Worm (Caenorhabditis elegans): Measurements from ENCODE around the gene F54D10.4.
"Not testable (repeated sequence)": the region's sequence is repeated elsewhere in the genome, so short reads cannot be mapped to it uniquely, and the experiment has no call there.

F54D10.4 gene

DNA sequence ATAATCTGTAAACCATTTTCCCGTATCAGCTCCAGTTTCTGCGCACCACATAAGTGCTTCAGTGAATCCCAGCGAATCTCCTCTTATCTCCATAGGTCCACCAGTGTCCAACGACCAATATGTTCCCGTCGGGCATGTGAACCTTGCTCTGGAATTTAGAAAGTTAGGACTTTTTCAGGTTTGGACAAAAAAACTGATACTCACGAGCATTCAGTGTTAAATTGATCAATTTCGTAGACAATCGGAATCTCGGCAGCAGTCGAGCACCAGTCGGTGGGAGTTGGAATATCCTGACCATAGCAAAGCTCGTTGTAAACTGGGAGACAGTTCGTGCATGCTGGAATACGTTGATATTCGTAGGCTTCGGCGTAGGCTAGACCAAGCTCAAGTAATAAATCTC, 22.8 kb upstream of the F54D10.4 start:
- TF ChIP-seq sea-1 (GFP tag; conservative IDR thresholded peaks at IDR 0.05) (no peak), ets-7 (tag; optimal IDR thresholded peaks at IDR 0.05) (no peak), ceh-36 (tag; optimal IDR thresholded peaks at IDR 0.05) (no peak), hmbx-1 (tag; optimal IDR thresholded peaks at IDR 0.05) (no peak), tbx-37 (GFP tag; conservative IDR thresholded peaks at IDR 0.05) (no peak), pes-1 (GFP tag; IDR thresholded peaks at IDR 0.05) (no peak), ama-1 (optimal IDR thresholded peaks at IDR 0.05) (no peak), hnd-1 (tag; optimal IDR thresholded peaks at IDR 0.05) (no peak), tra-4 (tag; optimal IDR thresholded peaks at IDR 0.05) (no peak), F13C5.2 (tag; optimal IDR thresholded peaks at IDR 0.05) (no peak)

DNA sequence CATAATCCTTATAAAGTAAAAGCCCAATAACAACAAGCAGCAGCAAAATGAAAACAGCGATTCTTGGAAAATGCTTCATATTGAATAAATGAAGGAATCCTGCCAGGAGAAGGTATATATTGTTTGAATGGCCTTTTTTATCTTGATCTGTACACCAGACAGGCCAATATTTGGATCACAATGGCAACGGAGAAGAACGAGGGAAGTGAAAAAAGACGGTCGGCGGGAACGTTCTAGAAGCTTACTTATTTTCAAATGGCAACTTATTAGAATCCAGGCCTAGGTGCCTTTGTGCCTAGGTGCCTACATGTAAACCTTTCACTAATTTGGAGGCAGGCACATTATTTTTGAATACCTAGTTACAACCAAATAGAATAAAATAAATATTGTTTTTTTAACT, 20.9 kb upstream of the F54D10.4 start, which contains the start of gene F54D10.8:
Gene F54D10.8, minus strand, starts transcription at position 101 of the 400 bp plus-strand sequence.
- TF ChIP-seq ceh-13 (GFP tag; optimal IDR thresholded peaks at IDR 0.05) (no peak), tra-4 (tag; optimal IDR thresholded peaks at IDR 0.05) (no peak), hnd-1 (tag; optimal IDR thresholded peaks at IDR 0.05) (no peak), sea-1 (GFP tag; conservative IDR thresholded peaks at IDR 0.05) (no peak), tbx-11 (GFP tag; IDR thresholded peaks at IDR 0.05) (no peak), B0310.2 (tag; optimal IDR thresholded peaks at IDR 0.05) (no peak), flt-1 (GFP tag; IDR thresholded peaks at IDR 0.05) (no peak), aly-1 (tag; optimal IDR thresholded peaks at IDR 0.05) (no peak), ets-7 (tag; optimal IDR thresholded peaks at IDR 0.05) (no peak), hmg-4 (GFP tag; optimal IDR thresholded peaks at IDR 0.05) (no peak), hmbx-1 (tag; optimal IDR thresholded peaks at IDR 0.05) (no peak)

DNA sequence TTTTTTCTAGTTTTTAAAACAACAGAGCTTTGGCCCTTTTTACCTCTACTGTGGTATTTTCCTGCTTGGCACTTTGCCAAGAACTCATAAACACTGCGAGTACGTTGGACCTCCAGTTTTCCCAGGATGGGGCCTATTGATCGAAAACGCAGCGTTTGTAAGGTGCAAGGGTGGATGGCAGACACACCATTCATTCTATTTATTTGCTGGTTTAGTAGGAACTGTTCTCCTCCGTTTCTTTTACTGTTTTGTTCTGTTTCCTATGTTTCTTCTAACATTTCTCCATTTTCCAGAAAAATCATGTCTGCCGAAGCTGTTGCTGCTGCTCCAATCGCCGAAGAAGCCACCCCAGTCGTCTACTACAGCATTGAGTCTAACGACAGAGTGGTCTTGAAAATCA, 17.0 kb upstream of the F54D10.4 start, which contains the start of gene skr-15:
Gene skr-15, plus strand, starts transcription at position 301 of the 400 bp plus-strand sequence.
- TF ChIP-seq ceh-36 (tag; optimal IDR thresholded peaks at IDR 0.05) (no peak), aly-1 (tag; optimal IDR thresholded peaks at IDR 0.05) (no peak), B0310.2 (tag; optimal IDR thresholded peaks at IDR 0.05) (no peak), ceh-13 (GFP tag; optimal IDR thresholded peaks at IDR 0.05) (no peak), hnd-1 (tag; optimal IDR thresholded peaks at IDR 0.05) (no peak), tbx-37 (GFP tag; conservative IDR thresholded peaks at IDR 0.05) (no peak), F13C5.2 (tag; optimal IDR thresholded peaks at IDR 0.05) (no peak), tbx-11 (GFP tag; IDR thresholded peaks at IDR 0.05) (no peak), pes-1 (GFP tag; IDR thresholded peaks at IDR 0.05) (no peak), scrt-1 (GFP tag; IDR thresholded peaks at IDR 0.05) (no peak), hmg-4 (GFP tag; optimal IDR thresholded peaks at IDR 0.05) (no peak)

ce11 chrII:3821248-3821647, 14.4 kb upstream of the F54D10.4 start, which contains the start of gene F54D10.7:
Gene F54D10.7 (minus strand): TSS chrII:3821296.
- TF ChIP-seq pes-1 (GFP tag; IDR thresholded peaks at IDR 0.05) (no peak), ceh-36 (tag; optimal IDR thresholded peaks at IDR 0.05) (no peak), aly-1 (tag; optimal IDR thresholded peaks at IDR 0.05) (no peak), sea-1 (GFP tag; conservative IDR thresholded peaks at IDR 0.05) (no peak), hmg-4 (GFP tag; optimal IDR thresholded peaks at IDR 0.05) (no peak)

DNA sequence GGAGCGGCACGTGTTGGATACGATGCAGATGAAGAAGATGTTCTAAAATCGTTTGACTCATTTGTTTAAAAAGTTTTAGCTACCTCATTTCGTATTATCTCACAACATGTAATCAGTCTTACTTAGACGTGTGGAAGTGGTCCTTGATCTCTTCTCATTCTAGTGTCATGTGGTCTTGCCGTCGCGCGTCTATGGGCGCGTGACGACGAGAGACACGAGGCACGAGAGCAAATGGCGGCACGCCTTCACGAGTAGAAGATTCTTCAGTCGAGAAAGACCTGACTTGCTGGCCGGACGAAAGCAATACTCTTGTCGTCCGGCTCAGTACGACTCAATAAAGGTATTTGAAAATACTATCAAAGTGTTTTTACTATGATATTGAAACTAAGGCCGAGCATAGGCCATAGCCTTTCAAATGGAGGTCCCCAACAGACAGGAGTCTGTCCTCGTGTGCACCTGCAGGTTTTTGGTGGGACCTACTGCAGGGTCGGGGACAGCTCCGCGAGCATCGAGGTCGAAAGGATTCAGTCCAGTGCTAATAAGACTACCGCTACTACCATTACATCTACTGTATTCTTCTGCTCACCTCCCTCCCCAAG, 9.5 kb upstream of the F54D10.4 start, which contains the start of gene fbxa-24:
Gene fbxa-24, plus strand, starts transcription at position 276 of the 599 bp plus-strand sequence.
- TF ChIP-seq aly-1 (tag; optimal IDR thresholded peaks at IDR 0.05); hnd-1 (tag; optimal IDR thresholded peaks at IDR 0.05); pes-1 (GFP tag; IDR thresholded peaks at IDR 0.05): not testable (repeated sequence)

DNA sequence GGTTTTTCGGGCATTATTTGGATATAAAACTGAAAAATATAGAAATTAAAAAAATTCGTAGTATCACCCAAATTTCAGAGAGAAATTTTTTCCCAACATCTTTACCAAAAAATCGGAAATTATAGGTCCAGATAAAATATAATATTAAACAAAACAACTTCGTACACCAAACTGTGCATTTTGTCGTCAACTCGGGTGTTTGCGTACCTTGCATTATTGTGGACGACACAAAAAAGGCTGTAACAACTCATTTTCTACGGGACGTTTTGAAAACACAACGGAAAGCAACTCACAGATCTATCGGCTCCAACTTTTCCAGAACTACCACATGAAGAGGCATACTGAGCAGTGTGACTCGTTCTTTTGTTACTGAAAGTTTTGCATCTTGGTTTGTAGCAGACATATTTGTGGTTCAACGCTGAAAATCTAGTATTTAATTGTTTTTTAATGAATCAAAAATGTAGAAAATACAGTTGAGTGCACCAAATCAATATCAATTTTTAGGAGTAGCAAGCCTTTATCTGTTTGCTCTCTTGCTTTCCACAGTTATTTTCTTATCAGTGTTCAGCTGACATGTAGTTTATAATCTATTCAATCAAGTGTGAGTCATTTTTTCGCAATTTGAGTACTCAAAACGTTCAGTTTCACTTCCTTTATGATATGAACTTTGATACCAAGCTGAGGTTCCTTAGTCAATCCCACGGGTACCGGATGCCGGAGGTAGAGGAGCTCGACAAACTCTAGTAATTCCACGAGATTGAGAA, 8.8 kb upstream of the F54D10.4 start:
- TF ChIP-seq tbx-37 (GFP tag; conservative IDR thresholded peaks at IDR 0.05) (no peak), tra-4 (tag; optimal IDR thresholded peaks at IDR 0.05) (no peak), sea-1 (GFP tag; conservative IDR thresholded peaks at IDR 0.05) (no peak), ama-1 (optimal IDR thresholded peaks at IDR 0.05) (no peak), tbx-11 (GFP tag; IDR thresholded peaks at IDR 0.05) (no peak), hnd-1 (tag; optimal IDR thresholded peaks at IDR 0.05) (no peak), scrt-1 (GFP tag; IDR thresholded peaks at IDR 0.05) (no peak), hmg-4 (GFP tag; optimal IDR thresholded peaks at IDR 0.05) (no peak)

DNA sequence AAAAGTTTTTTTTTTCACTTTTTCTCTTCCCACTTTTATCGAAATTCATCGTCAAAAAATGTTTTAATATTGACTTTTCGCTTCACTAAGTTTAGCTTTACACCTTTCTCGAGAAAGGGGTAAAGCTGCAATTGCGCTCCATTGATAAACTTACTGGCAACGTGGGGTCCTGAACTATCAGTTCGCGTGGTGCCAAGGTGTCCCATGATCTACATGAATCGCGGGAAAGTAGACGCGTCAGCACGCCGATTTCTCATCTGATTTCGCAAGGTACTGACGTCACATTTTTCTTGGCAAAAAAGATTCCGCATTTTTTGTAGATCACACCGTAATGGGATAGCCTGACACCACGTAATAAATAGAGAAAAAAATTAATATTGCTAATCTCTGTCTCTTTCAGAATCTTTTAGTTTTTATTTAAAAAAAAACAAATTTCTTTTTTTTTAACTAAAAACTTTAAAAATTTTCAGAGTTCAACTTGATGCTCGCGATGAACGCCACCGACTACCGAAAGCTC, 5.0 kb upstream of the F54D10.4 start, which contains the start of gene lido-15:
Gene lido-15, plus strand, starts transcription at position 467 of the 517 bp plus-strand sequence.
- TF ChIP-seq F13C5.2 (tag; optimal IDR thresholded peaks at IDR 0.05) = no peak
- no peak for TF ChIP-seq ceh-36 (tag; optimal IDR thresholded peaks at IDR 0.05)
- TF ChIP-seq ceh-13 (GFP tag; optimal IDR thresholded peaks at IDR 0.05) = no peak
- TF ChIP-seq hmbx-1 (tag; optimal IDR thresholded peaks at IDR 0.05) = no peak
- no peak for TF ChIP-seq B0310.2 (tag; optimal IDR thresholded peaks at IDR 0.05)
- no peak for TF ChIP-seq scrt-1 (GFP tag; IDR thresholded peaks at IDR 0.05)
- no peak for TF ChIP-seq tra-4 (tag; optimal IDR thresholded peaks at IDR 0.05)
- no peak for TF ChIP-seq hmg-4 (GFP tag; optimal IDR thresholded peaks at IDR 0.05)
- TF ChIP-seq ama-1 (optimal IDR thresholded peaks at IDR 0.05) = no peak
- TF ChIP-seq pes-1 (GFP tag; IDR thresholded peaks at IDR 0.05) = no peak
- no peak for TF ChIP-seq hnd-1 (tag; optimal IDR thresholded peaks at IDR 0.05)

- TF ChIP-seq ama-1 (optimal IDR thresholded peaks at IDR 0.05) = no peak
- TF ChIP-seq tbx-11 (GFP tag; IDR thresholded peaks at IDR 0.05) = no peak
- TF ChIP-seq ceh-13 (GFP tag; optimal IDR thresholded peaks at IDR 0.05) = no peak
- TF ChIP-seq tra-4 (tag; optimal IDR thresholded peaks at IDR 0.05) = no peak
- TF ChIP-seq tbx-37 (GFP tag; conservative IDR thresholded peaks at IDR 0.05) = no peak
- no peak for TF ChIP-seq sea-1 (GFP tag; conservative IDR thresholded peaks at IDR 0.05)
These were observed 3.7 kb upstream of the F54D10.4 start for ce11 chrII:3810550-3810949.

Measured in whole organism, early embryonic.